Worm (Caenorhabditis elegans) whole organism, early embryonic: ENCODE measurements around the gene swan-1.

Experiments
- B0310.2 ChIP-seq: sonication (generic microtip); optimal IDR thresholded peaks from 2 replicates; lab custom pipeline; 2016; ENCODE audit warnings: mild to moderate bottlenecking, missing genetic modification characterization, missing compliant biosample characterization
- F13C5.2 ChIP-seq: sonication (generic microtip); optimal IDR thresholded peaks from 2 replicates; lab custom pipeline; 2017; ENCODE audit warnings: mild to moderate bottlenecking, missing genetic modification characterization, inconsistent platforms, missing compliant biosample characterization
- aly-1 ChIP-seq: sonication (generic microtip); optimal IDR thresholded peaks from 2 replicates; lab custom pipeline; 2016; ENCODE audit warnings: missing genetic modification characterization, missing compliant biosample characterization
- ama-1 ChIP-seq: fragments of 150-350 bp; optimal IDR thresholded peaks from 2 replicates; lab custom pipeline; 2014
- ceh-13 ChIP-seq: fragments of 200-800 bp; sonication (Bioruptor generic); optimal IDR thresholded peaks from 2 replicates; lab custom pipeline; 2018; ENCODE audit warnings: mild to moderate bottlenecking, missing genetic modification characterization, missing compliant biosample characterization
- ceh-36 ChIP-seq: sonication (generic microtip); optimal IDR thresholded peaks from 2 replicates; lab custom pipeline; 2016; ENCODE audit warnings: missing genetic modification characterization, inconsistent platforms, missing compliant biosample characterization
- ets-7 ChIP-seq: sonication (generic microtip); optimal IDR thresholded peaks from 2 replicates; lab custom pipeline; 2016; ENCODE audit warnings: missing genotype, missing genetic modification characterization, missing compliant biosample characterization
- flt-1 ChIP-seq: fragments of 200-800 bp; sonication (Bioruptor generic); IDR thresholded peaks from 2 replicates; pipeline ENCODE4 v1.3.6; 2022; ENCODE audit warnings: missing genetic modification characterization, missing compliant biosample characterization
- hmbx-1 ChIP-seq: sonication (generic microtip); optimal IDR thresholded peaks from 2 replicates; lab custom pipeline; 2016; ENCODE audit warnings: mild to moderate bottlenecking, missing genetic modification characterization, missing compliant biosample characterization
- hmg-4 ChIP-seq: fragments of 200-800 bp; sonication (Bioruptor generic); optimal IDR thresholded peaks from 2 replicates; lab custom pipeline; 2018; ENCODE audit warnings: mild to moderate bottlenecking, missing genetic modification characterization, missing compliant biosample characterization
- hnd-1 ChIP-seq: sonication (generic microtip); optimal IDR thresholded peaks from 2 replicates; lab custom pipeline; 2016; ENCODE audit warnings: missing genetic modification characterization, missing compliant biosample characterization
- pes-1 ChIP-seq: fragments of 200-800 bp; sonication (Bioruptor generic); IDR thresholded peaks from 2 replicates; pipeline ENCODE4 v1.3.6; 2022; ENCODE audit warnings: missing genetic modification reagents, missing genetic modification characterization, missing compliant biosample characterization
- scrt-1 ChIP-seq: fragments of 200-800 bp; sonication (Bioruptor generic); IDR thresholded peaks from 2 replicates; pipeline ENCODE4 v1.3.6; 2022; ENCODE audit warnings: missing genetic modification characterization, missing compliant biosample characterization
- sea-1 ChIP-seq: fragments of 200-800 bp; sonication (Bioruptor generic); conservative IDR thresholded peaks from 2 replicates; pipeline ENCODE4 v1.3.6; 2022; ENCODE audit warnings: missing genetic modification characterization, missing compliant biosample characterization
- tbx-11 ChIP-seq: fragments of 200-800 bp; sonication (Bioruptor generic); IDR thresholded peaks from 2 replicates; pipeline ENCODE4 v1.3.6; 2022; ENCODE audit warnings: missing genetic modification characterization, missing compliant biosample characterization
- tbx-37 ChIP-seq: fragments of 200-800 bp; sonication (Bioruptor generic); conservative IDR thresholded peaks from 2 replicates; pipeline ENCODE4 v1.3.6; 2022; ENCODE audit warnings: missing genetic modification reagents, missing genetic modification characterization, missing compliant biosample characterization
- tra-4 ChIP-seq: sonication (generic microtip); optimal IDR thresholded peaks from 2 replicates; lab custom pipeline; 2017; ENCODE audit warnings: missing genetic modification characterization, missing compliant biosample characterization

Gene swan-1

DNA sequence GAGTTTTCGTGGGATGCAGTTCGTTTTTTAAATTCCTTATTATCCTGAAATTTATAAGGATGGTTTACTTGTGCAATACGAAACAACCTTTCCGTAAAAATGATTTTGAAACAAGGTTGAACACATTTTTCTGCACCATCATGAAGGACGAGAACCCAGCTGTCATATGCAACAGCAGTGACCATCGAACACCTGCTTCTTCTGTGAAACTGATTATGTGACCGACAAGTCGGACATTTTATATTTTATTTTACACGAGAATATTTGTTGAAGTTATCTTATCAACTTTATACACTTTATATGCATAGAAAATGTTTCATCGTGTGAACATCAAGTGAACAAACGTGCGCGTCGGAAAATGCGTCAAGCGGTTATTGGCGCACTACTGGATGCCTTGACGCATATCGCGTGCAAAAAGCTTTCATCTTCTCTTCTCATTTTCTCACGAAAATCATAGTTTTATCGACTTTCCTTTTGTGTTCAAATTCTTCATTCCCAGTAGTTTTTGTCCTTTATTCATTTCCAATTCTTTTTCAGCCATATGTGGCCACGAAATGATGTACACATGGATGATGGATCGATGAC is 11.9 kb upstream of the swan-1 start, which contains the start of gene sel-10:
Gene sel-10 (plus strand): TSS at position 538 of the 585 bp plus-strand sequence.
- TF ChIP-seq ama-1 (lab: Kevin White, UChicago): no peak
- peak; percentile 30 for TF ChIP-seq F13C5.2 (tag; lab: Kevin White, UChicago)

DNA sequence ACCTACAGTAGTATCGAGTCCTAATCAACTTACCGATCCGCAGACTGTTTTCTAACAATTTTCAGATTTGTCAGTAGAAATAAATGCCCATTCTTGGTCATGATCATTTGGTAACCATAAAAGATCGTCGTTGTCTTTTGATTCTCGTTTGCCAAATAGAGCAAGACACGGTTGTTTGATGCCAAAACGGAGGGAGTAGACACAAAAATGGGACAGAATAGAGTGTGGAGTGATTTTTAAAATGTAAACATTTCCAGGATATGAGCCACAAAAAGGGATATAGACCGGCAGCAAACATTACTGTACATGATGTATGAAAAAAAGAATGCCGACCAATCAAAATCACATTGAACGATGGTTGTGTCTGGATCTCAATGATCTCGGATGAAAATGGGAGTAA is 9.8 kb upstream of the swan-1 start, which contains the start of gene F55B12.2:
Gene F55B12.2 (minus strand): TSS at position 101 of the 400 bp plus-strand sequence.
- no peak for TF ChIP-seq tra-4 (tag; lab: Kevin White, UChicago)
- no peak for TF ChIP-seq tbx-11
- TF ChIP-seq ama-1 (lab: Kevin White, UChicago): no peak
- no peak for TF ChIP-seq hmbx-1 (tag; lab: Kevin White, UChicago)
- TF ChIP-seq sea-1 (GFP tag; lab: Robert Waterston, UW): no peak
- TF ChIP-seq B0310.2 (tag; lab: Kevin White, UChicago): no peak
- TF ChIP-seq flt-1 (GFP tag; lab: Robert Waterston, UW): no peak
- no peak for TF ChIP-seq ceh-36 (tag; lab: Kevin White, UChicago)
- TF ChIP-seq ceh-13 (GFP tag; lab: Kevin White, UChicago): no peak
- TF ChIP-seq scrt-1 (GFP tag; lab: Robert Waterston, UW): no peak
- no peak for TF ChIP-seq hmg-4 (GFP tag; lab: Kevin White, UChicago)
- TF ChIP-seq pes-1 (GFP tag; lab: Robert Waterston, UW): no peak
- TF ChIP-seq tbx-37 (GFP tag; lab: Robert Waterston, UW): no peak
- TF ChIP-seq hnd-1 (tag; lab: Kevin White, UChicago): no peak

DNA sequence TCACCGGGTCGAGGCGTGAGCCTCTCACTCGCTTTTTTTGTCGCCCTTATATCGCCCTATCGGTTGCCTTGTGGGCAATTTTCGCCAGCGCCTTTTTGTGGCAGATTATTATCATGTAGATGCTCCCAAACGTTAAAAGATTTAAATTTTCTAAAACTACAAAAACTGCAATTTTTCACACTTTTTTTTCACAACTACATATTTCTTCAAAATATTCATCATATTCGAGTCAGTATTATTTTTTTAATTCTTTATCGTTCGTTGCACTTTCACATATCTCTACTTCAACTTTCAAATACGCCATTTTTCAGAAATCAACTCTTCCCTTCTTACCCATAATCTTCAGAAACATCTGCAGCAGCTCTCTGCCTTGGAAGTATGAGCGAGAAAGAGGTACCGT is 5.9 kb upstream of the swan-1 start, which contains the start of gene ceh-24:
Gene ceh-24 (plus strand): TSS at position 301 of the 400 bp plus-strand sequence.
- TF ChIP-seq hmbx-1 (tag; lab: Kevin White, UChicago) (no peak), sea-1 (GFP tag; lab: Robert Waterston, UW) (no peak), aly-1 (no peak), ama-1 (lab: Kevin White, UChicago) (no peak), ceh-13 (GFP tag; lab: Kevin White, UChicago) (no peak), tbx-37 (GFP tag; lab: Robert Waterston, UW) (no peak), F13C5.2 (tag; lab: Kevin White, UChicago) (no peak), scrt-1 (GFP tag; lab: Robert Waterston, UW) (no peak), B0310.2 (tag; lab: Kevin White, UChicago) (no peak)

DNA sequence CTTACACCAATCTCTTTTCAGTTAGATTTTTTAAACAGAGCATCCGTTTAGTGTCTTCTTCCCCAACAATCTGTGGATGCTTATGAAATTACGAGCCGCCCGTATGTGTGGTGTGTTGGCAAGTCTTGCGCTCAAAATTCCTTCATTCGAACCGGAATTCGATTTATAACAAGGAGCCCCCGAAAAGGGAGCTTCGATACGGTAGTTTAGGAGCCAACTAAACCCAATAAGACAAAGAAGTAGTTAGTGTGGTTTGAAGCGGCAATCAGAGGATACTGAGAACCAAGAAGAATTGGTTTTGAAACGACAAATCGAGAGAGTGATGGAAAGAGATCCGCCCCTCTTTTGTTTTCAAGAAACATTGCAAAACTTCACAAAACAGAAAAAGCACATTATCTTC is 5.3 kb upstream of the swan-1 start:
- TF ChIP-seq tbx-37 (GFP tag; lab: Robert Waterston, UW) (no peak), ets-7 (tag; lab: Kevin White, UChicago) (no peak), ceh-36 (tag; lab: Kevin White, UChicago) (no peak), tbx-11 (no peak), B0310.2 (tag; lab: Kevin White, UChicago) (no peak), tra-4 (tag; lab: Kevin White, UChicago) (no peak), pes-1 (GFP tag; lab: Robert Waterston, UW) (no peak), sea-1 (GFP tag; lab: Robert Waterston, UW) (no peak), hmbx-1 (tag; lab: Kevin White, UChicago) (no peak), flt-1 (GFP tag; lab: Robert Waterston, UW) (no peak), hmg-4 (GFP tag; lab: Kevin White, UChicago) (no peak)

DNA sequence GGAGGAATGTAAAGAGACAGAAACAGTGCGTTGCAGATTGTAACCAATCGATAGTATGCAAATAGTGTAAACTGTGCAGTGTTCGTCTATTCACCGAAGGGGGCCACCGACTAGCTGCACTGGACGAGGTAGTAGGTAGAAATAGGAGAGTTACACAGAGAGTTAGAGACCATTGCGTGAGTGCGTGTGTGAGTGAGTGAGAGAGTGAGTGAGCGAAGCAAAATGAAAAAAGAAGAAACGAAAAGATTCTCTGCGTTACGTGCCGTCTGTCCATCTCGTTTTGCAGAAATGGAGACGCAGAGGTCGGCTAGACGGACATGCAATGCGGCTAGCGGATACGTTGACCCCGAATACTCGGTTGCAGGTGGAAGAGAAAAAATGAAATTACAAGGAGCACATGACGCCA is 1.4 kb upstream of the swan-1 start:
- TF ChIP-seq hmg-4 (GFP tag; lab: Kevin White, UChicago) (peak; percentile 88), ceh-13 (GFP tag; lab: Kevin White, UChicago) (no peak), F13C5.2 (tag; lab: Kevin White, UChicago) (peak; percentile 44), ama-1 (lab: Kevin White, UChicago) (no peak), scrt-1 (GFP tag; lab: Robert Waterston, UW) (no peak), aly-1 (peak; percentile 63)

DNA sequence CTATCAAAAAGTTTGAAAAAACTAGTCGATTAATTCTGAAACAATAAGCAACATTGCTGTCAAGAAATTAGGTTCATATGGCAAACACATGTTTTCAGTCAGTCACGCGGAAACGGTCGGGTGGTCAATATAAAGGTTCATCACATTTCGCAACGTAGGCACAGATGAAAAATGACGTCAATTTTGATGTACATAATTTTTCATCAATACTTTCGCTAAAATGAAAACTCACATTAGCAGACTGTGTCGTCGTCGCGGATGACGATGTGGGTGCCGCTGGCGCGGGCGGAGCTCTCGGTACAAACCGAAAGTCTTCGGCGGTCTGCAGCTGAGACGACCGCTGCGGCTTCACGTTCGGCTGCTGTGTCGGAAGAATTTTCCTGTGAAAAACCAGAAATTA is 3.1 kb downstream of the swan-1 start, which contains the start of gene swan-2:
Gene swan-2 (minus strand): TSS at position 380 of the 400 bp plus-strand sequence.
- TF ChIP-seq sea-1 (GFP tag; lab: Robert Waterston, UW) (0 out of 2 replicates have a peak, but pooled peaks have one; percentile 40), flt-1 (GFP tag; lab: Robert Waterston, UW) (no peak), F13C5.2 (tag; lab: Kevin White, UChicago) (no peak), ama-1 (lab: Kevin White, UChicago) (peak; percentile 22)

DNA sequence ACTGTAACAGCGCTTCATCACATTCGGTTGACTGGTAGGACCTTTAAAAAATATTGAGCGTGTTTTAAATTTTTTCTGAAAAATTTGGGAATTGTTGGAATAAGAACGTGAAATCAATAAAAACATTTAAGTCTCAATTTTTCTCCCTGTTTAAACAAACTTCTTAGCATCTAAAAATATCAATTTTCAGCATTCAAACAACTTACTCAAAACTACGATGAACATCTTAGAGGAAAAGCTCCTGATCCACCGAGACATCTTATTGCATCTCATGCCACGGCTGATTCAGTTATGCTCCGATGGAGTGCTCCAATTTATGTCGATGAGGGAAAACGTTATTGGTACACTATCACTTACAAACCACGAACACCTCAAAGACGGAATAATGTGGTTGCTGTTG is 7.8 kb downstream of the swan-1 start:
- no peak for TF ChIP-seq ama-1 (lab: Kevin White, UChicago)
- TF ChIP-seq hmbx-1 (tag; lab: Kevin White, UChicago): no peak
- no peak for TF ChIP-seq hmg-4 (GFP tag; lab: Kevin White, UChicago)
- TF ChIP-seq pes-1 (GFP tag; lab: Robert Waterston, UW): no peak
- no peak for TF ChIP-seq ceh-36 (tag; lab: Kevin White, UChicago)
- no peak for TF ChIP-seq tra-4 (tag; lab: Kevin White, UChicago)
- TF ChIP-seq scrt-1 (GFP tag; lab: Robert Waterston, UW): no peak
- no peak for TF ChIP-seq F13C5.2 (tag; lab: Kevin White, UChicago)
- TF ChIP-seq flt-1 (GFP tag; lab: Robert Waterston, UW): no peak
- no peak for TF ChIP-seq tbx-37 (GFP tag; lab: Robert Waterston, UW)
- TF ChIP-seq ceh-13 (GFP tag; lab: Kevin White, UChicago): no peak
- TF ChIP-seq aly-1: no peak
